Worm (Caenorhabditis elegans) whole organism, L3 larva: ENCODE results near the gene C50F7.3.
A peak's percentile ranks its signal among the peaks of the same experiment; 100 is the strongest.

Experiments used
- R02D3.7 ChIP-seq: fragments of 150-350 bp; optimal IDR thresholded peaks from 2 replicates; lab custom pipeline; 2014; ENCODE audit warnings: missing biosample characterization, missing genetic modification characterization
- ZK546.5 ChIP-seq: sonication (generic microtip); optimal IDR thresholded peaks from 2 replicates; lab custom pipeline; 2017; ENCODE audit warnings: missing biosample characterization, missing genetic modification characterization
- aly-2 ChIP-seq: fragments of 150-350 bp; optimal IDR thresholded peaks from 2 replicates; lab custom pipeline; 2014; ENCODE audit warnings: missing biosample characterization, missing genetic modification characterization
- ama-1 ChIP-seq: fragments of 150-350 bp; optimal IDR thresholded peaks from 2 replicates; lab custom pipeline; 2018
- ceh-16 ChIP-seq: sonication (generic microtip); optimal IDR thresholded peaks from 2 replicates; lab custom pipeline; 2017; ENCODE audit warnings: missing biosample characterization, missing genetic modification characterization
- ceh-28 ChIP-seq: fragments of 150-350 bp; optimal IDR thresholded peaks from 2 replicates; lab custom pipeline; 2014; ENCODE audit warnings: missing biosample characterization, missing genetic modification reagents, missing genetic modification characterization
- ceh-82 ChIP-seq: fragments of 150-350 bp; optimal IDR thresholded peaks from 2 replicates; lab custom pipeline; 2014; ENCODE audit warnings: missing biosample characterization, missing genetic modification characterization
- daf-12 ChIP-seq: fragments of 150-350 bp; optimal IDR thresholded peaks from 2 replicates; lab custom pipeline; 2014; ENCODE audit warnings: missing biosample characterization, missing genetic modification reagents, missing genetic modification characterization
- egl-27 ChIP-seq: sonication (generic microtip); optimal IDR thresholded peaks from 4 replicates; lab custom pipeline; 2017; ENCODE audit warnings: missing biosample characterization, missing genetic modification reagents, missing genetic modification characterization
- elt-1 ChIP-seq: fragments of 150-350 bp; optimal IDR thresholded peaks from 2 replicates; lab custom pipeline; 2014; ENCODE audit warnings: missing biosample characterization, missing genetic modification characterization
- elt-2 ChIP-seq: sonication (generic microtip); optimal IDR thresholded peaks from 2 replicates; lab custom pipeline; 2016; ENCODE audit warnings: missing genetic modification reagents, mild to moderate bottlenecking, missing genetic modification characterization, missing compliant biosample characterization
- elt-3 ChIP-seq, 3 experiments: fragments of 150-350 bp in 1 of 3; sonication (generic microtip) in 2 of 3; optimal IDR thresholded peaks; 2 replicates in 2 of 3; 4 replicates in 1 of 3; lab custom pipeline; 2014 to 2017; ENCODE audit warnings: missing biosample characterization in 3 of 3, missing genetic modification characterization in 3 of 3
- eor-1 ChIP-seq, 2 experiments: fragments of 150-350 bp; optimal IDR thresholded peaks; 2 replicates each; lab custom pipeline; 2014 to 2018; ENCODE audit warnings: missing biosample characterization in 2 of 2, missing genetic modification characterization in 2 of 2
- fkh-10 ChIP-seq: sonication (generic microtip); optimal IDR thresholded peaks from 2 replicates; lab custom pipeline; 2017; ENCODE audit warnings: missing biosample characterization, missing genetic modification reagents, missing genetic modification characterization
- fos-1 ChIP-seq: fragments of 150-350 bp; optimal IDR thresholded peaks from 2 replicates; lab custom pipeline; 2014; ENCODE audit warnings: missing biosample characterization, missing genetic modification characterization
- hmg-11 ChIP-seq: sonication (generic microtip); optimal IDR thresholded peaks from 2 replicates; lab custom pipeline; 2016; ENCODE audit warnings: missing genetic modification characterization, missing compliant biosample characterization
- jun-1 ChIP-seq: fragments of 150-350 bp; optimal IDR thresholded peaks from 2 replicates; lab custom pipeline; 2014; ENCODE audit warnings: missing biosample characterization, missing genetic modification reagents, missing genetic modification characterization
- lin-15B ChIP-seq: fragments of 150-350 bp; optimal IDR thresholded peaks from 2 replicates; lab custom pipeline; 2014; ENCODE audit warnings: missing biosample characterization, missing genetic modification characterization
- lin-39 ChIP-seq: fragments of 150-350 bp; optimal IDR thresholded peaks from 2 replicates; lab custom pipeline; 2018; ENCODE audit warnings: missing biosample characterization, missing genetic modification reagents, missing genetic modification characterization
- mdl-1 ChIP-seq: fragments of 150-350 bp; optimal IDR thresholded peaks from 2 replicates; lab custom pipeline; 2014; ENCODE audit warnings: missing biosample characterization, missing genetic modification characterization
- mml-1 ChIP-seq: fragments of 150-350 bp; sonication (generic microtip); optimal IDR thresholded peaks from 3 replicates; lab custom pipeline; 2014; ENCODE audit warnings: missing biosample characterization, missing genetic modification characterization
- nhr-12 ChIP-seq: fragments of 150-350 bp; optimal IDR thresholded peaks from 2 replicates; lab custom pipeline; 2014; ENCODE audit warnings: missing biosample characterization, missing genetic modification characterization
- nhr-23 ChIP-seq: fragments of 150-350 bp; optimal IDR thresholded peaks from 2 replicates; lab custom pipeline; 2014; ENCODE audit warnings: missing biosample characterization, missing genetic modification reagents, missing genetic modification characterization
- nhr-237 ChIP-seq: fragments of 150-350 bp; optimal IDR thresholded peaks from 2 replicates; lab custom pipeline; 2014; ENCODE audit warnings: missing biosample characterization, missing genetic modification characterization
- nhr-28 ChIP-seq: fragments of 150-350 bp; optimal IDR thresholded peaks from 2 replicates; lab custom pipeline; 2014; ENCODE audit warnings: missing biosample characterization, missing genetic modification characterization
- nhr-43 ChIP-seq: sonication (generic microtip); optimal IDR thresholded peaks from 2 replicates; lab custom pipeline; 2016; ENCODE audit warnings: mild to moderate bottlenecking, missing genetic modification characterization, missing compliant biosample characterization; ENCODE audit not compliant: poor library complexity, severe bottlenecking
- nhr-67 ChIP-seq: fragments of 150-350 bp; optimal IDR thresholded peaks from 2 replicates; lab custom pipeline; 2014; ENCODE audit warnings: missing biosample characterization, missing genetic modification characterization
- nhr-77 ChIP-seq: fragments of 150-350 bp; optimal IDR thresholded peaks from 2 replicates; lab custom pipeline; 2014; ENCODE audit warnings: missing biosample characterization, missing genetic modification characterization
- pha-4 ChIP-seq: fragments of 150-350 bp; optimal IDR thresholded peaks from 2 replicates; lab custom pipeline; 2014; ENCODE audit warnings: missing biosample characterization, missing genetic modification reagents, missing genetic modification characterization
- pqm-1 ChIP-seq: fragments of 150-350 bp; optimal IDR thresholded peaks from 2 replicates; lab custom pipeline; 2017; ENCODE audit warnings: missing biosample characterization, missing genetic modification characterization, inconsistent platforms
- skn-1 ChIP-seq: fragments of 150-350 bp; optimal IDR thresholded peaks from 2 replicates; lab custom pipeline; 2014; ENCODE audit warnings: missing biosample characterization, missing genetic modification characterization
- snpc-4 ChIP-seq: fragments of 150-350 bp; optimal IDR thresholded peaks from 2 replicates; lab custom pipeline; 2014; ENCODE audit warnings: missing biosample characterization, missing genetic modification characterization
- tbx-2 ChIP-seq: sonication (generic microtip); optimal IDR thresholded peaks from 2 replicates; lab custom pipeline; 2016; ENCODE audit warnings: mild to moderate bottlenecking, missing genetic modification characterization, missing compliant biosample characterization
- unc-62 ChIP-seq: fragments of 150-350 bp; sonication (generic microtip); optimal IDR thresholded peaks from 4 replicates; lab custom pipeline; 2014; ENCODE audit warnings: missing biosample characterization, missing genetic modification reagents, missing genetic modification characterization
- zag-1 ChIP-seq: fragments of 150-350 bp; optimal IDR thresholded peaks from 2 replicates; lab custom pipeline; 2014; ENCODE audit warnings: missing biosample characterization, missing genetic modification characterization
- ztf-11 ChIP-seq: fragments of 150-350 bp; optimal IDR thresholded peaks from 2 replicates; lab custom pipeline; 2014; ENCODE audit warnings: missing biosample characterization, missing genetic modification characterization
- ztf-4 ChIP-seq: fragments of 150-350 bp; optimal IDR thresholded peaks from 2 replicates; lab custom pipeline; 2014; ENCODE audit warnings: missing biosample characterization, missing genetic modification characterization

The C50F7.3 gene

ce11 chrIV:7763748-7764147 lies 31.6 kb downstream of the C50F7.3 start, which contains the start of the genes C46A5.6 and C46A5.1:
Gene C46A5.6 (minus strand): TSS chrIV:7763848.
Gene C46A5.1 (plus strand): TSS chrIV:7763931.
- no peak for TF ChIP-seq unc-62 (GFP tag; lab: Kevin White, UChicago)
- no peak for TF ChIP-seq jun-1
- TF ChIP-seq lin-39 (tag; lab: Kevin White, UChicago): no peak
- no peak for TF ChIP-seq fos-1 (tag; lab: Kevin White, UChicago)

- TF ChIP-seq fos-1 (tag; lab: Kevin White, UChicago): no peak
- TF ChIP-seq hmg-11 (tag; lab: Kevin White, UChicago): no peak
- TF ChIP-seq nhr-77 (tag; lab: Kevin White, UChicago): no peak
- no peak for TF ChIP-seq ceh-28
Measured at ce11 chrIV:7764319-7764718, 32.2 kb downstream of the C50F7.3 start.

- TF ChIP-seq snpc-4 (tag; lab: Kevin White, UChicago) (no peak), fos-1 (tag; lab: Kevin White, UChicago) (no peak), hmg-11 (tag; lab: Kevin White, UChicago) (no peak), jun-1 (no peak), eor-1 (tag; optimal IDR thresholded peaks at IDR 0.05; lab: Kevin White, UChicago) (no peak), daf-12 (tag; lab: Kevin White, UChicago) (no peak), ztf-4 (tag; lab: Kevin White, UChicago) (no peak), zag-1 (tag; lab: Kevin White, UChicago) (no peak), elt-1 (no peak), elt-3 (tag; optimal IDR thresholded peaks at IDR 0.05; lab: Kevin White, UChicago) (no peak), ceh-16 (tag; lab: Kevin White, UChicago) (no peak), aly-2 (tag; lab: Kevin White, UChicago) (no peak), ceh-82 (tag; lab: Kevin White, UChicago) (no peak), lin-39 (tag; lab: Kevin White, UChicago) (no peak), ztf-11 (no peak), nhr-43 (tag; lab: Kevin White, UChicago) (no peak), ama-1 (lab: Kevin White, UChicago) (no peak)
Measured at ce11 chrIV:7770162-7770561, 38.0 kb downstream of the C50F7.3 start, which contains the start of gene rdl-1. Gene rdl-1 (minus strand): TSS chrIV:7770262.

- no peak for TF ChIP-seq nhr-237 (tag; lab: Kevin White, UChicago)
- TF ChIP-seq fkh-10: no peak
- peak; percentile 28 for TF ChIP-seq nhr-23
- TF ChIP-seq nhr-12 (tag; lab: Kevin White, UChicago): no peak
- peak; percentile 13 for TF ChIP-seq snpc-4 (tag; lab: Kevin White, UChicago)
- no peak for TF ChIP-seq mml-1 (tag; lab: Kevin White, UChicago)
- TF ChIP-seq elt-2 (tag; lab: Kevin White, UChicago): peak; percentile 3
- no peak for TF ChIP-seq mdl-1 (tag; lab: Kevin White, UChicago)
- no peak for TF ChIP-seq egl-27 (tag; lab: Kevin White, UChicago)
- no peak for TF ChIP-seq elt-3 (tag; optimal IDR thresholded peaks at IDR 0.05; lab: Kevin White, UChicago)
- TF ChIP-seq hmg-11 (tag; lab: Kevin White, UChicago): no peak
- TF ChIP-seq pha-4 (tag; lab: Kevin White, UChicago): peak; percentile 72
- no peak for TF ChIP-seq jun-1
- no peak for TF ChIP-seq eor-1 (tag; optimal IDR thresholded peaks at IDR 0.05; lab: Kevin White, UChicago)
- no peak for TF ChIP-seq nhr-67 (tag; lab: Kevin White, UChicago)
- TF ChIP-seq lin-15B (tag; lab: Kevin White, UChicago): peak; percentile 75
- no peak for TF ChIP-seq ama-1 (lab: Kevin White, UChicago)
- no peak for TF ChIP-seq nhr-43 (tag; lab: Kevin White, UChicago)
- peak; percentile 5 for TF ChIP-seq R02D3.7 (tag; lab: Kevin White, UChicago)
- TF ChIP-seq ZK546.5 (tag; lab: Kevin White, UChicago): no peak
- no peak for TF ChIP-seq tbx-2
Measured at ce11 chrIV:7774206-7774605, 42.1 kb downstream of the C50F7.3 start, which contains the start of the genes hcf-1 and swd-2.2. Gene hcf-1 (minus strand): TSS chrIV:7774275. Gene swd-2.2 (plus strand): TSS chrIV:7774411.

- TF ChIP-seq fkh-10 (no peak), skn-1 (no peak), elt-2 (tag; lab: Kevin White, UChicago) (no peak), ama-1 (lab: Kevin White, UChicago) (no peak), pqm-1 (tag; lab: Kevin White, UChicago) (no peak), zag-1 (tag; lab: Kevin White, UChicago) (no peak), nhr-23 (no peak), lin-39 (tag; lab: Kevin White, UChicago) (no peak), hmg-11 (tag; lab: Kevin White, UChicago) (no peak), tbx-2 (no peak), daf-12 (tag; lab: Kevin White, UChicago) (no peak), nhr-77 (tag; lab: Kevin White, UChicago) (no peak), nhr-28 (tag; lab: Kevin White, UChicago) (no peak), pha-4 (tag; lab: Kevin White, UChicago) (no peak)
Measured at ce11 chrIV:7775725-7776124, 43.6 kb downstream of the C50F7.3 start, which contains the start of gene swd-2.1. Gene swd-2.1 (plus strand): TSS chrIV:7776025.
